Worm (Caenorhabditis elegans): ENCODE data around the gene mrps-17.

mrps-17 gene

DNA sequence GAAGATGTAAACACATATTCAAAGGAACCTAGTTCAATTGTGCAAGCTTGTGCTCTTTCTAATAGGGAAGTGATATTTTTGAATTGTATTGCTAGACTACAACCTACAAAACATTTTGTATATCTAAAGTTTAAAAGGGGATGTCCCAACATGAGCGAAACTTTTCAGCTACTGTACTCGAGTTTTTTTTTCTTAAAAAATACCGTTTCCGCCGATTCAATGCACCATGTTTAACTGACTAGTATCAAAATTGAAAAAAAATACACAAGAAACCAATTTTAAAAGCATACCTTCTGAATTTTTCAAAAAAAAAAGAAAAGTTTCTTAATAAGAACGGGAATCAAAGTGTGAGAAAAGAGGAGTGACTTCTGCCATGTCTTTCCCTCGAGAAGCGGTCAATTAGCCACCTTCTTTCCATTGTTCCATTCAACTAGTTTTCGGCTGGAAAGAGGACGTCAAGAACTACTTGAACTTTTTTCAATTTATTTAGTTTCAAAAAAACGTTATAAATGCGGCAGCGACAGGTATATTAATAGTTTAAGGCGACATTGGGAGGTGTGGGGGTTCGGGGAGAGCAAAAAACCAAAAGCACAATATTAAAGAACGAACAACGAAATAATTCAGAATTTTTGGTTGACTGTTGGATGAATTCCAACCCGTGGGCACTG is 16.2 kb downstream of the mrps-17 start, which contains the start of gene nas-4 (continued):
- TF ChIP-seq B0035.1 (tag; optimal IDR thresholded peaks at IDR 0.05): peak; percentile 75
- TF ChIP-seq madf-3 (GFP tag; IDR thresholded peaks at IDR 0.05): 0 out of 2 replicates have a peak, but pooled peaks have one; percentile 70
- no peak for TF ChIP-seq snpc-1.1 (tag; optimal IDR thresholded peaks at IDR 0.05; ENCODE audit: insufficient read depth)
- no peak for TF ChIP-seq Y53F4B.3 (GFP tag; IDR thresholded peaks at IDR 0.05)
- TF ChIP-seq bed-1 (GFP tag; IDR thresholded peaks at IDR 0.05): no peak
- no peak for TF ChIP-seq sdz-38 (tag; optimal IDR thresholded peaks at IDR 0.05)
- peak; percentile 29 for TF ChIP-seq lin-40 (tag; optimal IDR thresholded peaks at IDR 0.05)
- peak; percentile 29 for TF ChIP-seq mel-28 (tag; optimal IDR thresholded peaks at IDR 0.05; ENCODE audit: borderline replicate concordance)
- no peak; the same call in 1 of the 2 replicates for TF ChIP-seq hmg-1.2 (GFP tag; IDR thresholded peaks at IDR 0.05)
- TF ChIP-seq chd-7 (tag; optimal IDR thresholded peaks at IDR 0.05): no peak
- TF ChIP-seq ekl-4 (GFP tag; IDR thresholded peaks at IDR 0.05): 0 out of 2 replicates have a peak, but pooled peaks have one; percentile 12
- no peak for TF ChIP-seq ccch-3 (GFP tag; optimal IDR thresholded peaks at IDR 0.05)
- no peak for TF ChIP-seq sea-2 (GFP tag; IDR thresholded peaks at IDR 0.05)
- no peak for TF ChIP-seq madf-8 (GFP tag; conservative IDR thresholded peaks at IDR 0.05)
- TF ChIP-seq ztf-6 (GFP tag; IDR thresholded peaks at IDR 0.05): no peak
- no peak for TF ChIP-seq xnd-1 (tag; optimal IDR thresholded peaks at IDR 0.05)
- no peak for TF ChIP-seq F39B2.1 (GFP tag; IDR thresholded peaks at IDR 0.05)
- TF ChIP-seq B0019.2 (GFP tag; conservative IDR thresholded peaks at IDR 0.05): no peak
- TF ChIP-seq egl-18 (GFP tag; IDR thresholded peaks at IDR 0.05): no peak
- no peak for TF ChIP-seq attf-3 (GFP tag; conservative IDR thresholded peaks at IDR 0.05)
- no peak for TF ChIP-seq nfya-2 (GFP tag; IDR thresholded peaks at IDR 0.05)
- peak; percentile 5; the same call in 1 of the 2 replicates for TF ChIP-seq cebp-2 (GFP tag; IDR thresholded peaks at IDR 0.05)
- peak; percentile 60 for TF ChIP-seq repo-1 (tag; optimal IDR thresholded peaks at IDR 0.05)
- TF ChIP-seq ets-4 (GFP tag; optimal IDR thresholded peaks at IDR 0.05): no peak
- no peak for TF ChIP-seq F37B4.10 (GFP tag; IDR thresholded peaks at IDR 0.05)
- no peak for TF ChIP-seq ZK185.1 (tag; optimal IDR thresholded peaks at IDR 0.05; ENCODE audit: poor library complexity, severe bottlenecking)
- no peak; the same call in 1 of the 2 replicates for TF ChIP-seq C06A6.2 (GFP tag; conservative IDR thresholded peaks at IDR 0.05)
- TF ChIP-seq nhr-80 (tag; optimal IDR thresholded peaks at IDR 0.05): no peak
- no peak for TF ChIP-seq dox-1 (GFP tag; IDR thresholded peaks at IDR 0.05)
- peak in 1 of 2 experiments; percentile 13 for TF ChIP-seq let-607 (tag; optimal IDR thresholded peaks at IDR 0.05)
- peak; percentile 69 for TF ChIP-seq nfyb-1 (GFP tag; IDR thresholded peaks at IDR 0.05)
- TF ChIP-seq lir-1 (GFP tag; conservative IDR thresholded peaks at IDR 0.05): no peak
- peak; percentile 59; the same call in 1 of the 2 replicates for TF ChIP-seq Y53G8AR.9 (GFP tag; conservative IDR thresholded peaks at IDR 0.05)
- TF ChIP-seq tbx-9 (tag; optimal IDR thresholded peaks at IDR 0.05; ENCODE audit: borderline replicate concordance): no peak
- no peak for TF ChIP-seq ceh-40 (GFP tag; IDR thresholded peaks at IDR 0.05)
- TF ChIP-seq attf-5 (GFP tag; optimal IDR thresholded peaks at IDR 0.05): no peak
- no peak for TF ChIP-seq zfh-2 (GFP tag; conservative IDR thresholded peaks at IDR 0.05)
- no peak for TF ChIP-seq hsf-1 (GFP tag; IDR thresholded peaks at IDR 0.05)
- TF ChIP-seq ztf-25 (GFP tag; IDR thresholded peaks at IDR 0.05): no peak
- TF ChIP-seq F52B5.7 (tag; optimal IDR thresholded peaks at IDR 0.05): no peak
- TF ChIP-seq sptf-2 (GFP tag; optimal IDR thresholded peaks at IDR 0.05): no peak
- no peak for TF ChIP-seq lin-54 (GFP tag; optimal IDR thresholded peaks at IDR 0.05)
- no peak for TF ChIP-seq F57A8.1 (GFP tag; optimal IDR thresholded peaks at IDR 0.05)
- peak; percentile 64 for TF ChIP-seq athp-1 (tag; optimal IDR thresholded peaks at IDR 0.05)
- no peak for TF ChIP-seq aptf-2 (GFP tag; conservative IDR thresholded peaks at IDR 0.05)
- no peak for TF ChIP-seq tbp1 (GFP tag; optimal IDR thresholded peaks at IDR 0.05)
- TF ChIP-seq pha-4 (tag; optimal IDR thresholded peaks at IDR 0.05): no peak
- no peak for TF ChIP-seq ztf-3 (GFP tag; optimal IDR thresholded peaks at IDR 0.05)

Data from whole organism, young adult.